Worm (Caenorhabditis elegans) whole organism, midembryonic: ENCODE data around the gene F20D6.1.

Experiments used
- T22C8.4 ChIP-seq: fragments of 200-800 bp; sonication (Bioruptor generic); IDR thresholded peaks from 2 replicates; pipeline ENCODE4 v1.3.6; 2022; ENCODE audit warnings: missing genetic modification characterization, missing compliant biosample characterization
- flt-1 ChIP-seq: fragments of 200-800 bp; sonication (Bioruptor generic); IDR thresholded peaks from 2 replicates; pipeline ENCODE4 v1.3.6; 2022; ENCODE audit warnings: missing genetic modification characterization, missing compliant biosample characterization
- klf-2 ChIP-seq: fragments of 200-800 bp; sonication (Bioruptor generic); conservative IDR thresholded peaks from 2 replicates; pipeline ENCODE4 v1.3.6; 2022; ENCODE audit warnings: missing genetic modification reagents, missing genetic modification characterization, missing compliant biosample characterization
- med-1 ChIP-seq: sonication (generic microtip); optimal IDR thresholded peaks from 2 replicates; lab custom pipeline; 2017; ENCODE audit warnings: missing genetic modification characterization, mild to moderate bottlenecking, missing compliant biosample characterization, antibody characterized with exemption, missing genetic modification reagents; ENCODE audit not compliant: insufficient read depth
- tab-1 ChIP-seq: fragments of 200-800 bp; sonication (Bioruptor generic); IDR thresholded peaks from 2 replicates; pipeline ENCODE4 v1.3.6; 2022; ENCODE audit warnings: missing genetic modification characterization, missing compliant biosample characterization
- ztf-23 ChIP-seq: fragments of 200-800 bp; sonication (Bioruptor generic); IDR thresholded peaks from 2 replicates; pipeline ENCODE4 v1.3.6; 2022; ENCODE audit warnings: missing genetic modification reagents, missing genetic modification characterization, missing compliant biosample characterization
- ztf-29 ChIP-seq: fragments of 200-800 bp; sonication (Bioruptor generic); IDR thresholded peaks from 2 replicates; pipeline ENCODE4 v1.3.6; 2022; ENCODE audit warnings: missing genetic modification reagents, missing genetic modification characterization, missing compliant biosample characterization

- TF ChIP-seq klf-2 (no peak), flt-1 (GFP tag; lab: Robert Waterston, UW) (peak; percentile 69; the same call in 1 of the 2 replicates), ztf-29 (GFP tag; lab: Robert Waterston, UW) (no peak), med-1 (GFP tag; lab: Kevin White, UChicago) (no peak), tab-1 (GFP tag; lab: Robert Waterston, UW) (no peak; the same call in 1 of the 2 replicates), T22C8.4 (GFP tag; lab: Robert Waterston, UW) (no peak), ztf-23 (peak; percentile 58; the same call in 1 of the 2 replicates)
These were observed 38.2 kb downstream of the F20D6.1 start for ce11 chrV:8228712-8229119.
